Fruit fly (Drosophila melanogaster): ENCODE results near the gene CG11885.

Gene CG11885

DNA sequence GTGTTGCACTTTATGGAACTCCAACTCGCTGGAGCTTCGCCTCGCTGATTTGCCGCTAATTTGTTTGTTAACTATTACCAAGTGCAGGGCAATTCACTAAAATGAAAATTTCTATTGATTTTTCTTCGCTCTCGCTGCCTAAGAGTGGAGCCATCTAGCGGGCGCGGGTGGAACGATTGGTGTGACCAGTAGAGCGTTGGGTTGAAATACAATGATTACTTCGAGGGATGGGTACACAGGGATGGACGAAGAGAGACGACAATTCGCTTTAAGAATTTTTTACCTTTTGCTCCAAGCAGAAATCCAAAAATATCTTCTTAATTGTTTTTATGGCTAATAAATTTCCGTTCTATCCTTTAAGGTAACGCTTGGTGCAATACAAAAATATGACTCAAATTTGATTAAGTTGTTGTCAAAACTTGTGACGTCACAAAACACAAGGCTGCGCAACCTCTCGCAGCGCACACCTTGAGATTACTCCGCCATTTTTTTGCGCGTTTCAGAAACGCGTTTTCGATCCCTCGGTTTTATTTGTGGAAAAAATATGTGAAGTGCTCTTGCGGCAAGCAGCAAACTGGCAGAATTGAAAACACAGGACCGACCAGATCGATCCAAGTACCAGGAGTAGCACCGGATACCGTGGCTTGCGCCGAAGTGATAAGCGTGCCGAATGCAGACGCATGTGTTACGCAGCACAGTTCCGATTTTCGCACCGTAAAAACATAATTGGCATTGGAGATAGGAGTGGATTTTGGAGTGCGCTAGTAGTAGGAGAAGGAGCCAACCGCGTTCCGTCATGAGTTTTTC lies 6.5 kb downstream of the CG11885 start, which contains the start of the genes AP-2alpha and ebi (continued):
- peak; percentile 81 for TF ChIP-seq wor (GFP tag; IDR thresholded peaks at IDR 0.05)
- TF ChIP-seq hb (GFP tag; IDR thresholded peaks at IDR 0.05; ENCODE audit: partially characterized antibody) = no peak
- TF ChIP-seq D19A (tag; optimal IDR thresholded peaks at IDR 0.05) = peak; percentile 67
- peak; percentile 90 for TF ChIP-seq CG12769 (tag; optimal IDR thresholded peaks at IDR 0.05)
- 0 out of 2 replicates have a peak, but pooled peaks have one; percentile 50 for TF ChIP-seq sens-2 (GFP tag; IDR thresholded peaks at IDR 0.05)
- peak; percentile 93 for TF ChIP-seq sisA (GFP tag; IDR thresholded peaks at IDR 0.05)
- peak; percentile 66 for TF ChIP-seq Hmx (GFP tag; optimal IDR thresholded peaks at IDR 0.05)
- TF ChIP-seq row (GFP tag; IDR thresholded peaks at IDR 0.05) = peak; percentile 98
- peak; percentile 58 for TF ChIP-seq Hand (GFP tag; optimal IDR thresholded peaks at IDR 0.05)
- peak; percentile 63 for TF ChIP-seq Nf-YB (GFP tag; optimal IDR thresholded peaks at IDR 0.05)
- TF ChIP-seq Dfd (GFP tag; optimal IDR thresholded peaks at IDR 0.05) = no peak
- TF ChIP-seq slbo (GFP tag; IDR thresholded peaks at IDR 0.05) = peak; percentile 95
- TF ChIP-seq CG17568 (GFP tag; optimal IDR thresholded peaks at IDR 0.05) = no peak
- peak; percentile 87 for TF ChIP-seq trem (tag; optimal IDR thresholded peaks at IDR 0.05)
- no peak for TF ChIP-seq ato (GFP tag; IDR thresholded peaks at IDR 0.05; ENCODE audit: partially characterized antibody)
- TF ChIP-seq dati (GFP tag; IDR thresholded peaks at IDR 0.05) = no peak
- TF ChIP-seq esg (GFP tag; conservative IDR thresholded peaks at IDR 0.05) = peak; percentile 92
- TF ChIP-seq CG31224 (GFP tag; IDR thresholded peaks at IDR 0.05) = peak; percentile 81
- peak; percentile 75 for TF ChIP-seq ttk (GFP tag; IDR thresholded peaks at IDR 0.05)
- TF ChIP-seq ATbp (GFP tag; optimal IDR thresholded peaks at IDR 0.05) = peak; percentile 63
- peak; percentile 84; the same call in 2 of the 3 replicates for TF ChIP-seq jigr1 (GFP tag; IDR thresholded peaks at IDR 0.05)
- TF ChIP-seq sob (GFP tag; IDR thresholded peaks at IDR 0.05) = peak; percentile 88
- TF ChIP-seq CG10366 (GFP tag; IDR thresholded peaks at IDR 0.05) = peak; percentile 85
- no peak for TF ChIP-seq Lpt (GFP tag; optimal IDR thresholded peaks at IDR 0.05)
- TF ChIP-seq zen2 (GFP tag; IDR thresholded peaks at IDR 0.05; ENCODE audit: partially characterized antibody) = no peak
- TF ChIP-seq croc (GFP tag; conservative IDR thresholded peaks at IDR 0.05) = peak; percentile 89
- TF ChIP-seq kah (GFP tag; optimal IDR thresholded peaks at IDR 0.05) = no peak
- peak; percentile 87 for TF ChIP-seq gro (GFP tag; optimal IDR thresholded peaks at IDR 0.05)
- TF ChIP-seq inv (GFP tag; IDR thresholded peaks at IDR 0.05; ENCODE audit: partially characterized antibody) = no peak
- peak; percentile 51; the same call in 1 of the 3 replicates for TF ChIP-seq knrl (GFP tag; IDR thresholded peaks at IDR 0.05; ENCODE audit: partially characterized antibody)
- peak; percentile 78 for TF ChIP-seq fd96Cb (tag; optimal IDR thresholded peaks at IDR 0.05)
- peak; percentile 92 for TF ChIP-seq CG9797 (GFP tag; optimal IDR thresholded peaks at IDR 0.05)
- peak; percentile 88 for TF ChIP-seq Hmr (GFP tag; optimal IDR thresholded peaks at IDR 0.05)
- TF ChIP-seq CG14667 (GFP tag; IDR thresholded peaks at IDR 0.05) = peak; percentile 86
- TF ChIP-seq D19B (GFP tag; optimal IDR thresholded peaks at IDR 0.05) = peak; percentile 65
- peak; percentile 29 for TF ChIP-seq Kr (GFP tag; optimal IDR thresholded peaks at IDR 0.05)
- TF ChIP-seq CG33557 (GFP tag; optimal IDR thresholded peaks at IDR 0.05) = peak; percentile 85
- TF ChIP-seq E2f2 (GFP tag; IDR thresholded peaks at IDR 0.05) = peak; percentile 71
- TF ChIP-seq fd102C (GFP tag; optimal IDR thresholded peaks at IDR 0.05) = no peak
- 0 out of 2 replicates have a peak, but pooled peaks have one; percentile 24 for TF ChIP-seq CG1024 (GFP tag; IDR thresholded peaks at IDR 0.05)
- peak; percentile 88 for TF ChIP-seq CG13424 (tag; optimal IDR thresholded peaks at IDR 0.05)
- TF ChIP-seq CG15696 (tag; optimal IDR thresholded peaks at IDR 0.05) = peak; percentile 83
- peak; percentile 44; the same call in 1 of the 2 replicates for TF ChIP-seq CG5953 (GFP tag; IDR thresholded peaks at IDR 0.05)
- peak; percentile 39 for TF ChIP-seq CG6654 (GFP tag; optimal IDR thresholded peaks at IDR 0.05)
- TF ChIP-seq ham (GFP tag; IDR thresholded peaks at IDR 0.05) = peak; percentile 81
- peak; percentile 86 for TF ChIP-seq rib (GFP tag; IDR thresholded peaks at IDR 0.05)
- TF ChIP-seq Sox100B (GFP tag; optimal IDR thresholded peaks at IDR 0.05) = peak; percentile 74
- TF ChIP-seq CG1792 (GFP tag; optimal IDR thresholded peaks at IDR 0.05) = peak; percentile 85
- TF ChIP-seq CG10209 (GFP tag; optimal IDR thresholded peaks at IDR 0.05) = peak; percentile 86

Data from whole organism, embryonic.